Worm (Caenorhabditis elegans): ENCODE measurements around the gene nrde-1.

The nrde-1 gene

DNA sequence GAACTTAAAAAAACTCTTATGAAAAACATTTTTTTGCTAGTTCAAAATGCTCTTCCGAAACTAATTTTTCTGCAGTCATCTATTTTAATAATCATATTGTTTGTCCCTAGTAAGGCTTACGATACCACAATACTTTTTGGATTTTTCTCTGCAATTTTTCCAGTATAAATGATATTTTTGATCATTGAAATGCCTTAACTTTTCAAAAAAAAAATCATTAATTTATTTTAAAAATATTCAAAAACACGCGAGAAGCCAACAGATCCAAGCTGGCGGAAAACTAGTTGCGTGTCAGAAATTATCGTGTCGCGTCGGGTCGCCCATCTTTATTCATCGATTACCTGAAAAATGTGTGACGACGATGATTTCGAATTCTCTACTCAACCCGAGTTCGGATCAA is 54.9 kb downstream of the nrde-1 start, which contains the start of gene gmeb-3:
Gene gmeb-3 (plus strand): TSS at position 301 of the 400 bp plus-strand sequence.
- TF ChIP-seq fos-1 (tag; optimal IDR thresholded peaks at IDR 0.05) (no peak), efl-3 (GFP tag; optimal IDR thresholded peaks at IDR 0.05) (no peak), pqm-1 (tag; optimal IDR thresholded peaks at IDR 0.05) (no peak)
